Worm (Caenorhabditis elegans) whole organism, L1 larva: ENCODE measurements around the gene ZK622.5.

Experiments used
- C34B4.2 ChIP-seq: sonication (generic microtip); optimal IDR thresholded peaks from 2 replicates; lab custom pipeline; 2017; ENCODE audit warnings: mild to moderate bottlenecking, missing genetic modification characterization, missing compliant biosample characterization
- aha-1 ChIP-seq: fragments of 150-350 bp; optimal IDR thresholded peaks from 2 replicates; lab custom pipeline; 2014; ENCODE audit warnings: missing biosample characterization, missing genetic modification characterization
- aly-2 ChIP-seq: fragments of 150-350 bp; optimal IDR thresholded peaks from 2 replicates; lab custom pipeline; 2014; ENCODE audit warnings: missing biosample characterization, missing genetic modification characterization
- ama-1 ChIP-seq: fragments of 150-350 bp; optimal IDR thresholded peaks from 2 replicates; lab custom pipeline; 2014
- blmp-1 ChIP-seq: fragments of 150-350 bp; optimal IDR thresholded peaks from 2 replicates; lab custom pipeline; 2014; ENCODE audit warnings: missing biosample characterization, missing genetic modification characterization
- ceh-63 ChIP-seq: fragments of 200-800 bp; sonication (Bioruptor generic); optimal IDR thresholded peaks from 2 replicates; lab custom pipeline; 2018; ENCODE audit warnings: mild to moderate bottlenecking, missing genetic modification characterization, missing compliant biosample characterization
- ceh-8 ChIP-seq: fragments of 200-800 bp; sonication (Bioruptor generic); optimal IDR thresholded peaks from 2 replicates; lab custom pipeline; 2018; ENCODE audit warnings: mild to moderate bottlenecking, missing genetic modification characterization, moderate library complexity, missing compliant biosample characterization
- ceh-82 ChIP-seq, 3 experiments: fragments of 150-350 bp in 1 of 3; sonication (generic microtip) in 2 of 3; optimal IDR thresholded peaks; 2 replicates each; lab custom pipeline; 2014 to 2017; ENCODE audit warnings: missing biosample characterization in 3 of 3, missing genetic modification characterization in 3 of 3
- ceh-88 ChIP-seq: fragments of 200-800 bp; sonication (Bioruptor generic); IDR thresholded peaks from 2 replicates; pipeline ENCODE4 v1.3.6; 2022; ENCODE audit warnings: missing genetic modification characterization, missing compliant biosample characterization
- ceh-90 ChIP-seq: sonication (generic microtip); optimal IDR thresholded peaks from 2 replicates; lab custom pipeline; 2016; ENCODE audit warnings: missing genetic modification characterization, missing compliant biosample characterization
- dpl-1 ChIP-seq, 3 experiments: fragments of 150-350 bp in 2 of 3; sonication (generic microtip) in 1 of 3; optimal IDR thresholded peaks; 2 replicates each; lab custom pipeline; 2014 to 2017; ENCODE audit warnings: missing biosample characterization in 3 of 3, missing genetic modification characterization in 3 of 3, missing genetic modification reagents in 3 of 3
- efl-1 ChIP-seq, 4 experiments: fragments of 150-350 bp; optimal IDR thresholded peaks in 3 of 4; peaks in 1 of 4; 1 replicate in 1 of 4; 2 replicates in 3 of 4; lab custom pipeline; 2014; ENCODE audit warnings: missing biosample characterization in 2 of 4, missing genetic modification characterization in 2 of 4, missing genetic modification reagents in 2 of 4
- efl-3 ChIP-seq: fragments of 200-800 bp; sonication (Bioruptor generic); optimal IDR thresholded peaks from 2 replicates; lab custom pipeline; 2018; ENCODE audit warnings: mild to moderate bottlenecking, missing genetic modification characterization, missing compliant biosample characterization
- egl-13 ChIP-seq: sonication (generic microtip); optimal IDR thresholded peaks from 2 replicates; lab custom pipeline; 2016; ENCODE audit warnings: missing genotype, missing genetic modification reagents, missing genetic modification characterization, missing compliant biosample characterization
- elt-2 ChIP-seq: sonication (generic microtip); optimal IDR thresholded peaks from 2 replicates; lab custom pipeline; 2016; ENCODE audit warnings: missing genetic modification characterization, mild to moderate bottlenecking, inconsistent platforms, missing compliant biosample characterization, missing genetic modification reagents
- elt-3 ChIP-seq, 6 experiments: fragments of 150-350 bp in 1 of 6; sonication (generic microtip); optimal IDR thresholded peaks; 2 replicates each; lab custom pipeline; 2017 to 2018; ENCODE audit warnings: missing biosample characterization in 6 of 6, missing genetic modification characterization in 6 of 6, inconsistent platforms in 1 of 6
- fkh-10 ChIP-seq: sonication (generic microtip); optimal IDR thresholded peaks from 2 replicates; lab custom pipeline; 2017; ENCODE audit warnings: missing biosample characterization, missing genetic modification reagents, missing genetic modification characterization
- fos-1 ChIP-seq: fragments of 150-350 bp; optimal IDR thresholded peaks from 2 replicates; lab custom pipeline; 2014; ENCODE audit warnings: missing biosample characterization, missing genetic modification characterization
- hlh-4 ChIP-seq: sonication (generic microtip); optimal IDR thresholded peaks from 2 replicates; lab custom pipeline; 2016; ENCODE audit warnings: mild to moderate bottlenecking, missing genetic modification characterization, missing compliant biosample characterization
- hpl-2 ChIP-seq: fragments of 150-350 bp; optimal IDR thresholded peaks from 2 replicates; lab custom pipeline; 2014; ENCODE audit warnings: missing biosample characterization, missing genetic modification reagents, missing genetic modification characterization
- lin-13 ChIP-seq: fragments of 150-350 bp; optimal IDR thresholded peaks from 2 replicates; lab custom pipeline; 2014; ENCODE audit warnings: missing biosample characterization, missing genetic modification reagents, missing genetic modification characterization
- lin-15B ChIP-seq: fragments of 150-350 bp; sonication (generic microtip); optimal IDR thresholded peaks from 3 replicates; lab custom pipeline; 2014; ENCODE audit warnings: missing biosample characterization, missing genetic modification characterization
- lin-35 ChIP-seq, 2 experiments: fragments of 150-350 bp; optimal IDR thresholded peaks; 2 replicates each; lab custom pipeline; 2014; ENCODE audit warnings: missing biosample characterization in 2 of 2, missing genetic modification characterization in 2 of 2, missing genetic modification reagents in 2 of 2
- lir-3 ChIP-seq: sonication (generic microtip); optimal IDR thresholded peaks from 2 replicates; lab custom pipeline; 2016; ENCODE audit warnings: mild to moderate bottlenecking, missing genetic modification characterization, moderate library complexity, missing compliant biosample characterization; ENCODE audit not compliant: poor library complexity
- lsy-2 ChIP-seq, 2 experiments: fragments of 150-350 bp; optimal IDR thresholded peaks; 2 replicates each; lab custom pipeline; 2014; ENCODE audit warnings: missing biosample characterization in 2 of 2, missing genetic modification characterization in 2 of 2
- mab-9 ChIP-seq: fragments of 200-800 bp; sonication (Bioruptor generic); IDR thresholded peaks from 2 replicates; pipeline ENCODE4 v1.3.6; 2022; ENCODE audit warnings: missing genetic modification reagents, missing genetic modification characterization, missing compliant biosample characterization
- mef-2 ChIP-seq: fragments of 150-350 bp; optimal IDR thresholded peaks from 2 replicates; lab custom pipeline; 2014; ENCODE audit warnings: missing biosample characterization, missing genetic modification characterization
- mep-1 ChIP-seq: fragments of 150-350 bp; optimal IDR thresholded peaks from 2 replicates; lab custom pipeline; 2014; ENCODE audit warnings: missing biosample characterization, missing genetic modification characterization
- nhr-11 ChIP-seq: fragments of 150-350 bp; optimal IDR thresholded peaks from 2 replicates; lab custom pipeline; 2014; ENCODE audit warnings: missing biosample characterization, missing genetic modification characterization
- nhr-19 ChIP-seq: fragments of 200-800 bp; sonication (Bioruptor generic); conservative IDR thresholded peaks from 2 replicates; pipeline ENCODE4 v1.3.6; 2022; ENCODE audit warnings: missing genetic modification characterization, missing compliant biosample characterization
- nhr-20 ChIP-seq: sonication (generic microtip); optimal IDR thresholded peaks from 2 replicates; lab custom pipeline; 2016; ENCODE audit warnings: mild to moderate bottlenecking, missing genetic modification characterization, missing compliant biosample characterization
- nhr-237 ChIP-seq: fragments of 150-350 bp; optimal IDR thresholded peaks from 2 replicates; lab custom pipeline; 2014; ENCODE audit warnings: missing biosample characterization, missing genetic modification characterization
- nhr-85 ChIP-seq: sonication (generic microtip); peaks from one replicate; lab custom pipeline; 2016; ENCODE audit warnings: missing genetic modification characterization, inconsistent platforms, missing compliant biosample characterization
- nhr-90 ChIP-seq: sonication (generic microtip); optimal IDR thresholded peaks from 2 replicates; lab custom pipeline; 2016; ENCODE audit warnings: mild to moderate bottlenecking, missing genetic modification characterization, missing compliant biosample characterization; ENCODE audit not compliant: poor library complexity
- pag-3 ChIP-seq: sonication (generic microtip); optimal IDR thresholded peaks from 2 replicates; lab custom pipeline; 2017; ENCODE audit warnings: missing genetic modification characterization, mild to moderate bottlenecking, missing compliant biosample characterization, antibody characterized with exemption, borderline replicate concordance; ENCODE audit not compliant: insufficient read depth
- pax-3 ChIP-seq: fragments of 200-800 bp; sonication (Bioruptor generic); optimal IDR thresholded peaks from 2 replicates; lab custom pipeline; 2018; ENCODE audit warnings: mild to moderate bottlenecking, missing genetic modification characterization, moderate library complexity, missing compliant biosample characterization
- pqm-1 ChIP-seq: sonication (generic microtip); optimal IDR thresholded peaks from 3 replicates; lab custom pipeline; 2017; ENCODE audit warnings: missing biosample characterization, missing genetic modification characterization
- rnt-1 ChIP-seq: sonication (generic microtip); optimal IDR thresholded peaks from 2 replicates; lab custom pipeline; 2016; ENCODE audit warnings: mild to moderate bottlenecking, missing genetic modification characterization, moderate library complexity, missing compliant biosample characterization
- skn-1 ChIP-seq: fragments of 150-350 bp; optimal IDR thresholded peaks from 2 replicates; lab custom pipeline; 2014; ENCODE audit warnings: missing biosample characterization, missing genetic modification characterization
- snpc-4 ChIP-seq: fragments of 150-350 bp; optimal IDR thresholded peaks from 2 replicates; lab custom pipeline; 2014; ENCODE audit warnings: missing biosample characterization, missing genetic modification characterization
- sox-4 ChIP-seq: sonication (generic microtip); optimal IDR thresholded peaks from 2 replicates; lab custom pipeline; 2016; ENCODE audit warnings: missing genetic modification characterization, missing compliant biosample characterization
- sptf-1 ChIP-seq: fragments of 150-350 bp; optimal IDR thresholded peaks from 2 replicates; lab custom pipeline; 2014; ENCODE audit warnings: missing biosample characterization, missing genetic modification characterization
- swsn-7 ChIP-seq: sonication (generic microtip); optimal IDR thresholded peaks from 2 replicates; lab custom pipeline; 2016; ENCODE audit warnings: missing genetic modification characterization, missing compliant biosample characterization
- tbx-2 ChIP-seq: sonication (generic microtip); optimal IDR thresholded peaks from 2 replicates; lab custom pipeline; 2016; ENCODE audit warnings: missing genetic modification characterization, missing compliant biosample characterization
- tlp-1 ChIP-seq: fragments of 150-350 bp; optimal IDR thresholded peaks from 2 replicates; lab custom pipeline; 2014; ENCODE audit warnings: missing biosample characterization, missing genetic modification characterization
- unc-130 ChIP-seq: fragments of 150-350 bp; optimal IDR thresholded peaks from 2 replicates; lab custom pipeline; 2017; ENCODE audit warnings: missing biosample characterization, missing genetic modification characterization, inconsistent platforms
- unc-62 ChIP-seq: fragments of 150-350 bp; optimal IDR thresholded peaks from 2 replicates; lab custom pipeline; 2014; ENCODE audit warnings: missing biosample characterization, missing genetic modification reagents, missing genetic modification characterization
- unc-98 ChIP-seq: fragments of 200-800 bp; sonication (Bioruptor generic); IDR thresholded peaks from 2 replicates; pipeline ENCODE4 v1.3.6; 2022; ENCODE audit warnings: missing genetic modification characterization, missing compliant biosample characterization
- xbp-1 ChIP-seq: sonication (generic microtip); optimal IDR thresholded peaks from 2 replicates; lab custom pipeline; 2016; ENCODE audit warnings: missing genetic modification characterization, missing compliant biosample characterization
- zip-4 ChIP-seq: fragments of 200-800 bp; sonication (Bioruptor generic); optimal IDR thresholded peaks from 2 replicates; lab custom pipeline; 2018; ENCODE audit warnings: mild to moderate bottlenecking, missing genetic modification characterization, moderate library complexity, missing compliant biosample characterization
- ztf-4 ChIP-seq: fragments of 150-350 bp; optimal IDR thresholded peaks from 2 replicates; lab custom pipeline; 2014; ENCODE audit warnings: missing biosample characterization, missing genetic modification characterization

ZK622.5 gene

DNA sequence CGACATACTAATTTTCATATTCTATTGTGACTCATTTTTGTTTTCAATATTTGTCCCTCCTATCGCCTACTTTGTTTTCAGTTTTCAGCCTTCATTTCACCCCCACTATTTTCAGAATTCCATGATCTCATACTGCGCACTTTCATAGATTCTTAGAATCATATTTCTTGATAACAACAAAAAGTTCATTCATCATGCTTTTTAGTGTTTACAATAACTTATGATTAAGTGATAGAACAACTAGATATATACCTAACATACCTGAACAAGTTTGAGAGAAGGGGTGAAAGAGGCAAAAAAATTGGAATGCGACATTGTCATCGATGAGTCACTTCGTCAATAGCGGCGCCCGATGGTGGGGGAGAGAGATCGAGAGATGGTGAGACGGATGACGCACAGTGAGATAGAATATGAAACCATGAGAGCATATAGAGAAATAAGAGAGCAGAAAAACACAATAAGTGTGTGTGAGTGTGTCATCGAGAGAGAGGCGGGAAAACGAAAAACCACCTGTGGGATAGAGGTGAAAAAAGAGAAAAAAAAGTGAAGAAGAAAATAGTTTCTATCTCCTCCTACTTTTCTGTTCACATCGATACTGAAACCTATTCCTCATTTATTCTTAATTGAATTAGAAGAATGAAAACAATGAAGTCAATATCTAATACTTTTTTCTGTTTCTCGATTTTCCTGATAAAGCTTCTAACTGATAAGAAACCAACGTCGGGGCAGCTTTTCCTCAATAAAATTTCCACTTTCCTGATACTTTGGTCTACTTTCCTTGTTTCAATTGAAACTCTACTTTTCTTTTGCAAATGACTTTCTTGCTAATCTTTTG is 47.6 kb downstream of the ZK622.5 start (continued):
- TF ChIP-seq xbp-1 (peak; percentile 56), hpl-2 (GFP tag; lab: Kevin White, UChicago) (no peak), unc-130 (tag; lab: Kevin White, UChicago) (peak; percentile 52), lin-13 (GFP tag; lab: Kevin White, UChicago) (no peak), hlh-4 (tag; lab: Kevin White, UChicago) (no peak), lin-15B (tag; lab: Kevin White, UChicago) (no peak), aly-2 (tag; lab: Kevin White, UChicago) (no peak), C34B4.2 (no peak), ceh-63 (GFP tag; lab: Kevin White, UChicago) (no peak), ceh-88 (GFP tag; lab: Robert Waterston, UW) (no peak), efl-3 (GFP tag; lab: Kevin White, UChicago) (no peak), rnt-1 (tag; lab: Kevin White, UChicago) (peak; percentile 72), sptf-1 (tag; lab: Kevin White, UChicago) (no peak), ceh-82 (tag; optimal IDR thresholded peaks at IDR 0.05; lab: Kevin White, UChicago) (peak; percentile 54 to 68 (median 55)), nhr-90 (peak; percentile 47), pqm-1 (tag; lab: Kevin White, UChicago) (no peak), efl-1 (optimal IDR thresholded peaks at IDR 0.05; lab: Kevin White, UChicago) (peak; percentile 64 to 76), efl-1 (GFP tag; optimal IDR thresholded peaks at IDR 0.05 in 1 of 2; lab: Kevin White, UChicago) (peak; percentile 57 to 84), zip-4 (GFP tag; lab: Kevin White, UChicago) (no peak), dpl-1 (GFP tag; optimal IDR thresholded peaks at IDR 0.05; lab: Kevin White, UChicago) (peak; percentile 25 to 58 (median 53)), sox-4 (tag; lab: Kevin White, UChicago) (no peak), fos-1 (peak; percentile 99), nhr-237 (peak; percentile 10), ceh-90 (tag; lab: Kevin White, UChicago) (peak; percentile 2), ama-1 (lab: Kevin White, UChicago) (peak; percentile 48), lir-3 (tag; lab: Kevin White, UChicago) (peak; percentile 56), lsy-2 (tag; optimal IDR thresholded peaks at IDR 0.05; lab: Kevin White, UChicago) (peak; percentile 55 to 79), elt-2 (peak; percentile 72), swsn-7 (tag; lab: Kevin White, UChicago) (peak; percentile 79), ceh-8 (peak; percentile 18), fkh-10 (GFP tag; lab: Kevin White, UChicago) (no peak), nhr-19 (GFP tag; lab: Robert Waterston, UW) (peak; percentile 57), ztf-4 (tag; lab: Kevin White, UChicago) (peak; percentile 48), tbx-2 (tag; lab: Kevin White, UChicago) (peak; percentile 70), nhr-85 (tag; lab: Kevin White, UChicago) (peak; percentile 94), nhr-20 (tag; lab: Kevin White, UChicago) (peak; percentile 85), elt-3 (tag; optimal IDR thresholded peaks at IDR 0.05; lab: Kevin White, UChicago) (peak in 2 of 6 experiments; percentile 12 to 55), nhr-11 (tag; lab: Kevin White, UChicago) (peak; percentile 21), lin-35 (GFP tag; optimal IDR thresholded peaks at IDR 0.05; lab: Kevin White, UChicago) (peak; percentile 71 to 77), skn-1 (tag; lab: Kevin White, UChicago) (peak; percentile 69), snpc-4 (no peak), unc-62 (GFP tag; lab: Kevin White, UChicago) (no peak), tlp-1 (no peak), pag-3 (tag; lab: Kevin White, UChicago) (no peak), blmp-1 (tag; lab: Kevin White, UChicago) (peak; percentile 87), aha-1 (tag; lab: Kevin White, UChicago) (no peak), pax-3 (tag; lab: Kevin White, UChicago) (peak; percentile 46), mef-2 (tag; lab: Kevin White, UChicago) (no peak), mep-1 (tag; lab: Kevin White, UChicago) (peak; percentile 80), mab-9 (GFP tag; lab: Robert Waterston, UW) (no peak), egl-13 (peak; percentile 11), unc-98 (GFP tag; lab: Robert Waterston, UW) (no peak)
